Fruit fly (Drosophila melanogaster) whole organism, embryonic: ENCODE results near the gene CG34148.
A peak's percentile ranks its signal among the peaks of the same experiment; 100 is the strongest.

Source experiments
- CG12219 ChIP-seq: fragments of 200-800 bp; sonication (Bioruptor generic); optimal IDR thresholded peaks from 3 replicates; lab custom pipeline; 2018; ENCODE audit warnings: missing biosample characterization, mild to moderate bottlenecking, missing genetic modification characterization
- CG13775 ChIP-seq: fragments of 200-800 bp; sonication (Bioruptor generic); optimal IDR thresholded peaks from 3 replicates; lab custom pipeline; 2017; ENCODE audit warnings: missing biosample characterization, mild to moderate bottlenecking, missing genetic modification characterization
- CG14710 ChIP-seq: fragments of 200-800 bp; sonication (Bioruptor generic); optimal IDR thresholded peaks from 3 replicates; lab custom pipeline; 2019; ENCODE audit warnings: missing biosample characterization, mild to moderate bottlenecking, missing genetic modification characterization, moderate library complexity
- CG1602 ChIP-seq: fragments of 200-800 bp; sonication (Bioruptor generic); optimal IDR thresholded peaks from 3 replicates; lab custom pipeline; 2016; ENCODE audit warnings: missing biosample characterization, missing genetic modification characterization
- CG16813 ChIP-seq: fragments of 200-800 bp; sonication (Bioruptor generic); IDR thresholded peaks from 3 replicates; pipeline ENCODE4 v1.3.6; 2022; ENCODE audit warnings: missing biosample characterization, missing genetic modification characterization; ENCODE audit not compliant: partially characterized antibody
- CG17385 ChIP-seq: fragments of 200-800 bp; sonication (Bioruptor generic); optimal IDR thresholded peaks from 3 replicates; lab custom pipeline; 2018; ENCODE audit warnings: missing biosample characterization, mild to moderate bottlenecking, missing genetic modification characterization
- CG17612 ChIP-seq: fragments of 200-800 bp; sonication (Bioruptor generic); IDR thresholded peaks from 2 replicates; pipeline ENCODE4 v1.3.6; 2022; ENCODE audit warnings: missing biosample characterization, missing genetic modification characterization
- CG1792 ChIP-seq: fragments of 200-800 bp; sonication (Bioruptor generic); optimal IDR thresholded peaks from 2 replicates; lab custom pipeline; 2016; ENCODE audit warnings: missing biosample characterization, missing genetic modification characterization
- CG18262 ChIP-seq: fragments of 200-800 bp; optimal IDR thresholded peaks from 3 replicates; lab custom pipeline; 2019; ENCODE audit warnings: missing biosample characterization, mild to moderate bottlenecking, missing genetic modification characterization, moderate library complexity
- CG2678 ChIP-seq: fragments of 200-800 bp; sonication (Bioruptor generic); optimal IDR thresholded peaks from 3 replicates; lab custom pipeline; 2019; ENCODE audit warnings: missing biosample characterization, mild to moderate bottlenecking, missing genetic modification characterization, moderate library complexity
- CG2712 ChIP-seq: fragments of 200-800 bp; optimal IDR thresholded peaks from 3 replicates; lab custom pipeline; 2019; ENCODE audit warnings: missing biosample characterization, mild to moderate bottlenecking, missing genetic modification characterization, moderate library complexity
- CG2875 ChIP-seq: fragments of 200-800 bp; sonication (Bioruptor generic); optimal IDR thresholded peaks from 2 replicates; lab custom pipeline; 2017; ENCODE audit warnings: missing biosample characterization, mild to moderate bottlenecking, missing genetic modification characterization, missing genetic modification reagents
- CG31441 ChIP-seq: fragments of 200-800 bp; sonication (Bioruptor generic); IDR thresholded peaks from 2 replicates; pipeline ENCODE4 v1.3.6; 2022; ENCODE audit warnings: missing biosample characterization, missing genetic modification characterization
- CG33557 ChIP-seq: fragments of 200-800 bp; sonication (Bioruptor generic); optimal IDR thresholded peaks from 2 replicates; lab custom pipeline; 2019; ENCODE audit warnings: missing biosample characterization, mild to moderate bottlenecking, missing genetic modification characterization, moderate library complexity
- CG8281 ChIP-seq: fragments of 200-800 bp; sonication (Bioruptor generic); optimal IDR thresholded peaks from 2 replicates; lab custom pipeline; 2018; ENCODE audit warnings: missing biosample characterization, mild to moderate bottlenecking, missing genetic modification characterization, moderate library complexity
- CG9437 ChIP-seq: fragments of 200-800 bp; sonication (Bioruptor generic); optimal IDR thresholded peaks from 2 replicates; lab custom pipeline; 2018; ENCODE audit warnings: missing biosample characterization, mild to moderate bottlenecking, missing genetic modification characterization
- Chrac-16 ChIP-seq: fragments of 200-800 bp; sonication (Bioruptor generic); optimal IDR thresholded peaks from 3 replicates; lab custom pipeline; 2016; ENCODE audit warnings: missing biosample characterization, missing genetic modification characterization
- D ChIP-seq, 2 experiments: fragments of 200-800 bp in 1 of 2; fragments of >200 bp in 1 of 2; sonication (Bioruptor generic) in 1 of 2; optimal IDR thresholded peaks; 2 replicates in 1 of 2; 3 replicates in 1 of 2; lab custom pipeline; 2017; ENCODE audit warnings: mild to moderate bottlenecking in 1 of 2, missing biosample characterization in 1 of 2, missing genetic modification characterization in 1 of 2, missing genetic modification reagents in 1 of 2
- Hr78 ChIP-seq, 2 experiments: fragments of 200-800 bp in 1 of 2; fragments of >200 bp in 1 of 2; sonication (Bioruptor generic) in 1 of 2; optimal IDR thresholded peaks; 2 replicates each; lab custom pipeline; 2017 to 2019; ENCODE audit warnings: missing biosample characterization in 2 of 2, missing genetic modification characterization in 2 of 2, mild to moderate bottlenecking in 1 of 2, moderate library complexity in 1 of 2
- Hsf ChIP-seq: fragments of 200-800 bp; sonication (Bioruptor generic); optimal IDR thresholded peaks from 3 replicates; lab custom pipeline; 2016; ENCODE audit warnings: missing biosample characterization, missing genetic modification characterization
- NFAT ChIP-seq: fragments of 200-800 bp; sonication (Bioruptor generic); IDR thresholded peaks from 2 replicates; pipeline ENCODE4 v1.3.6; 2022; ENCODE audit warnings: missing biosample characterization, missing genetic modification characterization
- PHDP ChIP-seq: fragments of 200-800 bp; sonication (Bioruptor generic); optimal IDR thresholded peaks from 3 replicates; lab custom pipeline; 2018; ENCODE audit warnings: missing biosample characterization, mild to moderate bottlenecking, missing genetic modification characterization, moderate library complexity
- Sox100B ChIP-seq: fragments of 200-800 bp; sonication (Bioruptor generic); optimal IDR thresholded peaks from 3 replicates; lab custom pipeline; 2018; ENCODE audit warnings: missing biosample characterization, mild to moderate bottlenecking, missing genetic modification characterization
- Sry-β ChIP-seq: fragments of 200-800 bp; sonication (Bioruptor generic); optimal IDR thresholded peaks from 2 replicates; lab custom pipeline; 2018; ENCODE audit warnings: missing biosample characterization, mild to moderate bottlenecking, missing genetic modification characterization, moderate library complexity
- Sry-δ ChIP-seq: fragments of 200-800 bp; sonication (Bioruptor generic); optimal IDR thresholded peaks from 2 replicates; lab custom pipeline; 2016; ENCODE audit warnings: missing biosample characterization, missing genetic modification characterization
- cg ChIP-seq: fragments of 200-800 bp; sonication (Bioruptor generic); optimal IDR thresholded peaks from 3 replicates; lab custom pipeline; 2019; ENCODE audit warnings: missing biosample characterization, mild to moderate bottlenecking, missing genetic modification characterization, moderate library complexity
- chif ChIP-seq, 2 experiments: fragments of 200-800 bp; sonication (Bioruptor generic); optimal IDR thresholded peaks; 3 replicates each; lab custom pipeline; 2016; ENCODE audit warnings: missing biosample characterization in 2 of 2, missing genetic modification characterization in 2 of 2
- crc ChIP-seq: fragments of 200-800 bp; sonication (Bioruptor generic); optimal IDR thresholded peaks from 2 replicates; lab custom pipeline; 2016; ENCODE audit warnings: missing biosample characterization, missing genetic modification characterization
- crp ChIP-seq, 2 experiments: fragments of 200-800 bp; sonication (Bioruptor generic); optimal IDR thresholded peaks; 2 replicates in 1 of 2; 3 replicates in 1 of 2; lab custom pipeline; 2017; ENCODE audit warnings: missing biosample characterization in 2 of 2, missing genetic modification characterization in 2 of 2, mild to moderate bottlenecking in 1 of 2, moderate library complexity in 1 of 2
- dmrt99B ChIP-seq: fragments of 200-800 bp; sonication (Bioruptor generic); optimal IDR thresholded peaks from 2 replicates; lab custom pipeline; 2018; ENCODE audit warnings: missing biosample characterization, mild to moderate bottlenecking, missing genetic modification characterization, moderate library complexity
- eve ChIP-seq, 2 experiments: fragments of >200 bp; optimal IDR thresholded peaks; 2 replicates each; lab custom pipeline; 2017; ENCODE audit warnings: missing biosample characterization in 2 of 2, missing genetic modification characterization in 2 of 2
- grau ChIP-seq: fragments of 200-800 bp; optimal IDR thresholded peaks from 3 replicates; lab custom pipeline; 2019; ENCODE audit warnings: missing biosample characterization, mild to moderate bottlenecking, missing genetic modification characterization, moderate library complexity
- lab ChIP-seq: fragments of 200-800 bp; sonication (Bioruptor generic); optimal IDR thresholded peaks from 3 replicates; lab custom pipeline; 2017; ENCODE audit warnings: missing biosample characterization, missing genetic modification characterization, mild to moderate bottlenecking, moderate library complexity, missing genetic modification reagents
- nerfin-1 ChIP-seq: fragments of 200-800 bp; sonication (Bioruptor generic); optimal IDR thresholded peaks from 3 replicates; lab custom pipeline; 2019; ENCODE audit warnings: missing biosample characterization, mild to moderate bottlenecking, missing genetic modification characterization, moderate library complexity
- nmo ChIP-seq: fragments of 200-800 bp; sonication (Bioruptor generic); optimal IDR thresholded peaks from 2 replicates; lab custom pipeline; 2018; ENCODE audit warnings: missing biosample characterization, mild to moderate bottlenecking, missing genetic modification characterization, moderate library complexity
- odd ChIP-seq: fragments of 200-800 bp; sonication (Bioruptor generic); optimal IDR thresholded peaks from 2 replicates; lab custom pipeline; 2017; ENCODE audit warnings: missing biosample characterization, mild to moderate bottlenecking, missing genetic modification characterization
- pros ChIP-seq: fragments of 200-800 bp; sonication (Bioruptor generic); optimal IDR thresholded peaks from 3 replicates; lab custom pipeline; 2019; ENCODE audit warnings: missing biosample characterization, mild to moderate bottlenecking, missing genetic modification characterization, moderate library complexity
- shn ChIP-seq: fragments of 200-800 bp; sonication (Bioruptor generic); optimal IDR thresholded peaks from 3 replicates; lab custom pipeline; 2016; ENCODE audit warnings: missing biosample characterization, missing genetic modification characterization
- sisA ChIP-seq: fragments of 200-800 bp; sonication (Bioruptor generic); IDR thresholded peaks from 2 replicates; pipeline ENCODE4 v1.3.6; 2022; ENCODE audit warnings: missing biosample characterization, missing genetic modification characterization
- trem ChIP-seq: fragments of 200-800 bp; optimal IDR thresholded peaks from 3 replicates; lab custom pipeline; 2019; ENCODE audit warnings: missing biosample characterization, mild to moderate bottlenecking, missing genetic modification characterization, moderate library complexity
- ttk ChIP-seq: fragments of 200-800 bp; sonication (Bioruptor generic); IDR thresholded peaks from 2 replicates; pipeline ENCODE4 v2.1.2; 2022; ENCODE audit warnings: missing biosample characterization, missing genetic modification characterization
- twi ChIP-seq: fragments of 200-800 bp; optimal IDR thresholded peaks from 2 replicates; lab custom pipeline; 2019; ENCODE audit warnings: missing biosample characterization, mild to moderate bottlenecking, missing genetic modification characterization, moderate library complexity
- vvl ChIP-seq: fragments of 200-800 bp; sonication (Bioruptor generic); IDR thresholded peaks from 2 replicates; pipeline ENCODE4 v1.3.6; 2022; ENCODE audit warnings: missing biosample characterization, missing genetic modification characterization

CG34148 gene

dm6 chr3R:21835388-21836200 lies 42.9 kb downstream of the CG34148 start (continued):
- TF ChIP-seq CG12219 (GFP tag; lab: Kevin White, UChicago) (peak; percentile 9), CG8281 (no peak)
- TF ChIP-seq, all 482 proteins: peak for 67

DNA sequence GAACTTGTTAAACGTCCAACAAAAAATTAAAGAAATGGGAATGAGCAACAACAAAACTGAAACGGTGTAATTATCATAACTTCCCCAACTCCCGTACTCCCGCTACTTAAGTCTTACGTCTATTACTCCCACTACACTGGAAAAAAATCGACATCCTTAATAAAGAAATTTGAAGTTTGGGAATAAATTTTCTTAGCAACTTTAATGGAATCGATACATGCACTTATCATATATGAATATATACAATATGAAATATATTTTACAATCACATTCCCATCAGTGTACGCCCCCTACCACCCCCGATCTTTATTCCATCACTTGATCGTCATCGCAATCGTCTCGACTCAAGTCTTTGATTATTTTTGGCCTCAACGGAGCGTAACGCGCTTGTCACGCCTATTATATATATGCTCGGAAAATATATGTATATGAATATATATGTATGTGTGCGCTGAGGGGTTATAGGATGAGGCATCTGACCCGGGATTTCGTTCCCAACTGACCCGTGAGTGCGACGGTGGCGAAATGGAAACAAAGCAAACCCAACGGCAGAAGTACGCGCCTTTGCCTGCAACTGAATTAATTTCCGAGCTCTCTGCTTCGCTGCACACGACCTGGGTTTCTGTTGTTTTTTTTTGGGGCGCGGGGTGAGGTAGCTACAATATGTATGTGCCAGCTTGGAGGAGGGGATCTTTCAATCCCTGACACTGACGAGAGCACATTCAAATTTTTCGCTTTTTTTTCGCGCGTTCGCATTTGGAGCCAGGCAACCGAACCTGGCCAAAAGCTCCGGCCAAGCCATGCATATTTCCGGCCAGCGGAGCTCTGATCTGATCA lies 44.0 kb downstream of the CG34148 start:
- TF ChIP-seq Hsf (GFP tag; lab: Kevin White, UChicago), result peak; percentile 20
- TF ChIP-seq CG2678, result peak; percentile 7
- no peak for TF ChIP-seq crc (GFP tag; lab: Kevin White, UChicago)
- TF ChIP-seq grau (tag; lab: Kevin White, UChicago), result peak; percentile 58
- peak in 1 of 2 experiments; percentile 86 for TF ChIP-seq Hr78 (GFP tag; optimal IDR thresholded peaks at IDR 0.05; lab: Kevin White, UChicago)
- peak; percentile 14 for TF ChIP-seq CG17385 (GFP tag; lab: Kevin White, UChicago)
- TF ChIP-seq CG1602 (GFP tag; lab: Kevin White, UChicago), result peak; percentile 43
- TF ChIP-seq eve (GFP tag; optimal IDR thresholded peaks at IDR 0.05; lab: Kevin White, UChicago), result peak in 1 of 2 experiments; percentile 67
- peak; percentile 59 for TF ChIP-seq nmo (GFP tag; lab: Kevin White, UChicago)
- TF ChIP-seq nerfin-1 (tag; lab: Kevin White, UChicago), result peak; percentile 38
- peak; percentile 66 for TF ChIP-seq CG2712 (tag; lab: Kevin White, UChicago)
- TF ChIP-seq Sox100B (GFP tag; lab: Kevin White, UChicago), result peak; percentile 25
- TF ChIP-seq CG13775 (GFP tag; lab: Kevin White, UChicago), result peak; percentile 15
- TF ChIP-seq dmrt99B (tag; lab: Kevin White, UChicago), result peak; percentile 26
- TF ChIP-seq sisA (GFP tag; lab: Robert Waterston, UW), result peak; percentile 19; the same call in 1 of the 2 replicates
- TF ChIP-seq cg (GFP tag; lab: Kevin White, UChicago), result peak; percentile 4
- no peak for TF ChIP-seq NFAT (GFP tag; lab: Robert Waterston, UW)
- TF ChIP-seq odd (GFP tag; lab: Kevin White, UChicago), result peak; percentile 40
- TF ChIP-seq CG2875, result peak; percentile 60
- no peak for TF ChIP-seq shn
- TF ChIP-seq CG31441 (GFP tag; lab: Robert Waterston, UW), result peak; percentile 63
- peak; percentile 2 for TF ChIP-seq CG14710 (tag; lab: Kevin White, UChicago)
- no peak for TF ChIP-seq CG1792 (GFP tag; lab: Kevin White, UChicago)
- TF ChIP-seq Sry-δ (GFP tag; lab: Kevin White, UChicago), result no peak
- no peak for TF ChIP-seq crp (GFP tag; optimal IDR thresholded peaks at IDR 0.05; lab: Kevin White, UChicago)
- peak; percentile 16 for TF ChIP-seq CG9437
- no peak for TF ChIP-seq Sry-β (GFP tag; lab: Kevin White, UChicago)
- no peak for TF ChIP-seq D (optimal IDR thresholded peaks at IDR 0.05; lab: Kevin White, UChicago)
- peak; percentile 27 for TF ChIP-seq D (GFP tag; optimal IDR thresholded peaks at IDR 0.05; lab: Kevin White, UChicago)
- peak; percentile 75 for TF ChIP-seq CG18262 (tag; lab: Kevin White, UChicago)
- TF ChIP-seq ttk (GFP tag; lab: Robert Waterston, UW), result peak; percentile 28; the same call in 1 of the 2 replicates
- TF ChIP-seq CG33557 (GFP tag; lab: Kevin White, UChicago), result peak; percentile 50
- TF ChIP-seq pros (GFP tag; lab: Kevin White, UChicago), result peak; percentile 77
- TF ChIP-seq CG17612 (GFP tag; lab: Robert Waterston, UW), result no peak
- peak; percentile 10 for TF ChIP-seq lab (GFP tag; lab: Kevin White, UChicago)
- TF ChIP-seq twi (tag; lab: Kevin White, UChicago), result peak; percentile 13
- TF ChIP-seq trem (tag; lab: Kevin White, UChicago), result peak; percentile 1
- no peak for TF ChIP-seq CG16813
- no peak for TF ChIP-seq chif (GFP tag; optimal IDR thresholded peaks at IDR 0.05; lab: Kevin White, UChicago)
- TF ChIP-seq Chrac-16 (GFP tag; lab: Kevin White, UChicago), result peak; percentile 33
- peak; percentile 72 for TF ChIP-seq vvl (GFP tag; lab: Robert Waterston, UW)
- peak; percentile 43 for TF ChIP-seq PHDP (tag; lab: Kevin White, UChicago)
